Worm (Caenorhabditis elegans): Measurements from ENCODE around the gene F25D1.8.
A peak's percentile ranks its signal among the peaks of the same experiment; 100 is the strongest.

F25D1.8 gene

DNA sequence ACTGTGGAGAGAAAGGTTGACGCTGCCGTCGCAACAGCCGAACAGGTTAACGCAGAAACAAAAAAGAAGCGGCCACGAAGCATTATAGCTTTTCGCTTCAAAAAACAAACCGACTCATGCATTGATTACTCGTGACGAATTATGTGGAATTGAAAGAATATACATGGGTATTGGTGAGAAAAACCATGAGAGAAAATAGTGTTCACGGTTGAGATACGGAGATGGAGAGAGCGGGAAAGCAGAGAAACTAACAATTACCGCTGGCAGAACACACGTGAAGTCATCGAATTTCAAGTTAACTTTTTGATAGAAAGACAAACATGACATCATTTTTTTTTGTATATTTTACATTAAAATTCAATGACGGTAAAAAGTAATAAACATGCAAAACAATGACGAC, 3.9 kb upstream of the F25D1.8 start (continued):
- TF ChIP-seq tra-1 (GFP tag; IDR thresholded peaks at IDR 0.05): no peak

DNA sequence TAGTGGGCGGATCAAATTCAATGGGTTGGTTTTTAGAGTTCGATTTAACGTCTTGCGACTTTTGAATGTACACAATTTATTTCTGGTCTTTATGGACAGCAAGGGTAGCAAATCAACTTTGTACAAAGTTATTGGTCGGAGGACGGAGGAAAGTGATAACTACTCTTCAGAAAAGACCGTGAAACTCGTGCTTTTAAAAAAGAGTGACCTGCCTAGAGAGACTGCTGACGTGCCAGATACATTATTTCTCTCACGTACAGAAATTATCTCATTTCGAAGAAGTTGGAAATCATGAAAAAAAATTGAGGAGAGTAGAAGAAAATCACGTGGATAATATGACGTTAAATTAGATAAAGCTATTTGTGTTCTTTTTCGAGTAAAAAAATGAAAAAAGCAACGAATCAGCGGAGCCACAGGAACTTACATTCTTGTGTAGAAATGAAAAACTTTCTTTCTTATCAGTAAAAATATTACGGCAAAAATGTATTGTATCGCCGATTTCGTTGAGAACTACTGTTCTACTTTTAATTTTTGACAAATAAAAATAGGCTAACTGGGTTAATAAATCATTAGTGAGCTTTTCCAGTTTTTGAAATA, 3.0 kb upstream of the F25D1.8 start, which contains the start of gene ppm-1.A:
Gene ppm-1.A, minus strand, starts transcription at position 294 of the 597 bp plus-strand sequence.
- TF ChIP-seq dve-1 (tag; optimal IDR thresholded peaks at IDR 0.05; ENCODE audit: insufficient read depth): peak; percentile 30
- TF ChIP-seq nhr-28 (tag; optimal IDR thresholded peaks at IDR 0.05): peak; percentile 64
- TF ChIP-seq Y5F2A.4 (GFP tag; optimal IDR thresholded peaks at IDR 0.05): no peak
- TF ChIP-seq mxl-2 (GFP tag; conservative IDR thresholded peaks at IDR 0.05): no peak
- TF ChIP-seq nhr-77 (tag; optimal IDR thresholded peaks at IDR 0.05): peak; percentile 54
- peak; percentile 82 for TF ChIP-seq hlh-30 (tag; optimal IDR thresholded peaks at IDR 0.05; ENCODE audit: insufficient read depth)
- peak; percentile 46 for TF ChIP-seq dmd-6 (GFP tag; IDR thresholded peaks at IDR 0.05)
- peak in 1 of 2 experiments; percentile 93 for TF ChIP-seq unc-62 (GFP tag; optimal IDR thresholded peaks at IDR 0.05 in 1 of 2)
- TF ChIP-seq unc-62 (tag; optimal IDR thresholded peaks at IDR 0.05): no peak
- peak; percentile 35 for TF ChIP-seq hlh-11 (tag; optimal IDR thresholded peaks at IDR 0.05)
- peak in 1 of 2 experiments; percentile 63 for TF ChIP-seq hif-1 (tag; optimal IDR thresholded peaks at IDR 0.05)
- TF ChIP-seq ZK546.5 (tag; optimal IDR thresholded peaks at IDR 0.05): no peak
- peak; percentile 20; the same call in 1 of the 2 replicates for TF ChIP-seq ceh-20 (GFP tag; IDR thresholded peaks at IDR 0.05)
- TF ChIP-seq lsy-2 (tag; optimal IDR thresholded peaks at IDR 0.05): peak in 1 of 2 experiments; percentile 21
- peak; percentile 18 for TF ChIP-seq ama-1 (optimal IDR thresholded peaks at IDR 0.05)
- no peak for TF ChIP-seq dpl-1 (GFP tag; optimal IDR thresholded peaks at IDR 0.05)

DNA sequence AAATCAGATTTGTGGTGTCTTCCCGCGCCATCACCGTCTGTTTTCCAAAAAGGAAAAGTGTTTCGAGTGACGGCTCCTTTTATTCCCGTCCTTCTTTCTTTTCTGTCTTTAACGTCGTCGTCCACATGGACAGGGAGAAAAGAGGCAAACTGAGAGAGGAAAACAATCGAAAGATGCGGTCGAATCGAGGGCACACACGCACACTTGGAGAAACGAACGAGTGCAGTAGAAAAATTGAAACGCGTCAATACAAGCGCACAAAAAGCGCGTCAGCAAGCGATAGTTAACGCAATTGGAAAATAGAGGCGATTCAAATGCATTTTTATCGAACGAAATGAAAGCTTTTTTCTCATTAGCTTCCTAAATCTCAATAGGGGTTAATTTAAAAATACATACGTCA, 2.4 kb upstream of the F25D1.8 start:
- TF ChIP-seq daf-16 (GFP tag; optimal IDR thresholded peaks at IDR 0.05) (peak in 1 of 2 experiments; percentile 71), daf-16 (tag; optimal IDR thresholded peaks at IDR 0.05) (peak; percentile 66), nhr-237 (tag; optimal IDR thresholded peaks at IDR 0.05) (no peak), egl-43 (GFP tag; IDR thresholded peaks at IDR 0.05) (peak; percentile 66; the same call in 1 of the 2 replicates), set-16 (GFP tag; IDR thresholded peaks at IDR 0.05) (no peak), ceh-44 (GFP tag; IDR thresholded peaks at IDR 0.05) (no peak), spr-1 (tag; optimal IDR thresholded peaks at IDR 0.05) (peak; percentile 59), madf-9 (GFP tag; conservative IDR thresholded peaks at IDR 0.05) (no peak; the same call in 1 of the 2 replicates), T20F7.1 (GFP tag; optimal IDR thresholded peaks at IDR 0.05) (peak; percentile 81), nhr-77 (tag; optimal IDR thresholded peaks at IDR 0.05) (peak; percentile 77), nhr-25 (tag; optimal IDR thresholded peaks at IDR 0.05; ENCODE audit: borderline replicate concordance, insufficient read depth) (peak; percentile 12), sdz-12 (GFP tag; optimal IDR thresholded peaks at IDR 0.05) (no peak), lin-39 (tag; optimal IDR thresholded peaks at IDR 0.05) (no peak), duxl-1 (tag; optimal IDR thresholded peaks at IDR 0.05; ENCODE audit: poor library complexity) (peak; percentile 82), lin-15B (tag; optimal IDR thresholded peaks at IDR 0.05) (peak; percentile 8), mes-2 (tag; optimal IDR thresholded peaks at IDR 0.05; ENCODE audit: poor library complexity, severe bottlenecking) (peak; percentile 91), unc-39 (tag; optimal IDR thresholded peaks at IDR 0.05) (no peak), D1046.2 (GFP tag; IDR thresholded peaks at IDR 0.05) (peak; percentile 31; the same call in 1 of the 2 replicates), ZK337.2 (GFP tag; IDR thresholded peaks at IDR 0.05) (no peak), dpl-1 (GFP tag; optimal IDR thresholded peaks at IDR 0.05) (peak; percentile 96), pqm-1 (tag; optimal IDR thresholded peaks at IDR 0.05) (no peak), unc-62 (GFP tag; optimal IDR thresholded peaks at IDR 0.05 in 1 of 2) (peak in 1 of 2 experiments; percentile 99), unc-62 (tag; optimal IDR thresholded peaks at IDR 0.05) (no peak), zfp-2 (tag; optimal IDR thresholded peaks at IDR 0.05) (peak; percentile 6), lir-3 (tag; optimal IDR thresholded peaks at IDR 0.05) (no peak), ceh-82 (tag; optimal IDR thresholded peaks at IDR 0.05) (no peak), lin-1 (GFP tag; IDR thresholded peaks at IDR 0.05) (0 out of 2 replicates have a peak, but pooled peaks have one; percentile 29), saeg-2 (GFP tag; IDR thresholded peaks at IDR 0.05) (no peak), mdl-1 (tag; optimal IDR thresholded peaks at IDR 0.05) (peak in 1 of 2 experiments; percentile 90), snpc-4 (tag; optimal IDR thresholded peaks at IDR 0.05) (peak; percentile 38), tag-97 (GFP tag; IDR thresholded peaks at IDR 0.05) (no peak), nhr-42 (GFP tag; IDR thresholded peaks at IDR 0.05) (peak; percentile 71; the same call in 1 of the 2 replicates), ztf-11 (tag; optimal IDR thresholded peaks at IDR 0.05) (no peak)

All from whole organism, L4 larva.